Worm (Caenorhabditis elegans): ENCODE measurements around the gene srbc-33.

- TF ChIP-seq elt-3 (tag; optimal IDR thresholded peaks at IDR 0.05) (no peak), snpc-4 (tag; optimal IDR thresholded peaks at IDR 0.05) (no peak), nhr-237 (tag; optimal IDR thresholded peaks at IDR 0.05) (no peak), ceh-82 (tag; optimal IDR thresholded peaks at IDR 0.05) (no peak), egl-27 (tag; optimal IDR thresholded peaks at IDR 0.05) (no peak), skn-1 (tag; optimal IDR thresholded peaks at IDR 0.05) (no peak), R02D3.7 (tag; optimal IDR thresholded peaks at IDR 0.05) (no peak), nhr-11 (tag; optimal IDR thresholded peaks at IDR 0.05) (no peak), ZK546.5 (tag; optimal IDR thresholded peaks at IDR 0.05) (no peak), nhr-23 (tag; optimal IDR thresholded peaks at IDR 0.05) (no peak), aly-2 (tag; optimal IDR thresholded peaks at IDR 0.05) (no peak), unc-39 (tag; optimal IDR thresholded peaks at IDR 0.05) (no peak), dmd-4 (tag; optimal IDR thresholded peaks at IDR 0.05) (no peak), C34F6.9 (tag; optimal IDR thresholded peaks at IDR 0.05) (no peak)
Observed at ce11 chrV:3505745-3506144, 21.1 kb upstream of the srbc-33 start.

Data from whole organism, L2 larva.